Worm (Caenorhabditis elegans) whole organism, mixed stage, embryonic: ENCODE measurements around the gene natc-1.

Source experiments
- blmp-1 ChIP-seq: fragments of 150-350 bp; optimal IDR thresholded peaks from 2 replicates; lab custom pipeline; 2014; ENCODE audit warnings: missing biosample characterization, missing genetic modification characterization
- ces-1 ChIP-seq: fragments of 150-350 bp; optimal IDR thresholded peaks from 2 replicates; lab custom pipeline; 2014; ENCODE audit warnings: missing biosample characterization, missing genetic modification reagents, missing genetic modification characterization
- drap-1 ChIP-seq: fragments of 200-800 bp; sonication (Bioruptor generic); optimal IDR thresholded peaks from 3 replicates; lab custom pipeline; 2018; ENCODE audit warnings: mild to moderate bottlenecking, missing genetic modification characterization, missing compliant biosample characterization
- ham-2 ChIP-seq: fragments of 200-800 bp; sonication (Bioruptor generic); optimal IDR thresholded peaks from 2 replicates; lab custom pipeline; 2018; ENCODE audit warnings: mild to moderate bottlenecking, missing genetic modification characterization, missing compliant biosample characterization
- lsy-2 ChIP-seq: fragments of 150-350 bp; optimal IDR thresholded peaks from 2 replicates; lab custom pipeline; 2014; ENCODE audit warnings: missing biosample characterization, missing genetic modification characterization
- mab-5 ChIP-seq: fragments of 150-350 bp; optimal IDR thresholded peaks from 2 replicates; lab custom pipeline; 2014; ENCODE audit warnings: missing biosample characterization, missing genetic modification characterization
- nhr-12 ChIP-seq: fragments of 150-350 bp; optimal IDR thresholded peaks from 2 replicates; lab custom pipeline; 2014; ENCODE audit warnings: missing biosample characterization, missing genetic modification characterization
- nhr-28 ChIP-seq: fragments of 150-350 bp; optimal IDR thresholded peaks from 2 replicates; lab custom pipeline; 2014; ENCODE audit warnings: missing biosample characterization, missing genetic modification characterization
- nhr-76 ChIP-seq: sonication (generic microtip); optimal IDR thresholded peaks from 2 replicates; lab custom pipeline; 2017; ENCODE audit warnings: missing biosample characterization, missing genetic modification characterization
- pha-4 ChIP-seq: fragments of 150-350 bp; optimal IDR thresholded peaks from 2 replicates; lab custom pipeline; 2018; ENCODE audit warnings: missing biosample characterization, missing genetic modification reagents, missing genetic modification characterization
- sptf-1 ChIP-seq: sonication (generic microtip); optimal IDR thresholded peaks from 2 replicates; lab custom pipeline; 2017; ENCODE audit warnings: mild to moderate bottlenecking, missing genetic modification characterization, moderate library complexity, missing compliant biosample characterization
- unc-120 ChIP-seq: sonication (generic microtip); optimal IDR thresholded peaks from 2 replicates; lab custom pipeline; 2017; ENCODE audit warnings: missing genetic modification characterization, missing compliant biosample characterization; ENCODE audit not compliant: poor library complexity, severe bottlenecking
- unc-62 ChIP-seq: fragments of 150-350 bp; optimal IDR thresholded peaks from 2 replicates; lab custom pipeline; 2014; ENCODE audit warnings: missing biosample characterization, missing genetic modification reagents, missing genetic modification characterization
- ztf-11 ChIP-seq: fragments of 150-350 bp; optimal IDR thresholded peaks from 2 replicates; lab custom pipeline; 2014; ENCODE audit warnings: missing biosample characterization, missing genetic modification characterization

- TF ChIP-seq unc-120 (no peak), nhr-76 (tag; lab: Kevin White, UChicago) (no peak), drap-1 (GFP tag; lab: Kevin White, UChicago) (no peak), sptf-1 (tag; lab: Kevin White, UChicago) (no peak), lsy-2 (no peak), unc-62 (GFP tag; lab: Kevin White, UChicago) (no peak), nhr-28 (tag; lab: Kevin White, UChicago) (no peak), blmp-1 (tag; lab: Kevin White, UChicago) (no peak), nhr-12 (tag; lab: Kevin White, UChicago) (no peak), ces-1 (GFP tag; lab: Kevin White, UChicago) (no peak), mab-5 (no peak), pha-4 (tag; lab: Kevin White, UChicago) (no peak), ham-2 (GFP tag; lab: Kevin White, UChicago) (no peak), ztf-11 (tag; lab: Kevin White, UChicago) (no peak)
These were observed 17.8 kb upstream of the natc-1 start, which contains the start of gene lmd-3 for ce11 chrV:8444357-8444856.
